Fruit fly (Drosophila melanogaster): ENCODE measurements around the gene CG14286.

dm6 chr3R:19028758-19029157 is 4.9 kb downstream of the CG14286 start, which contains the start of the genes GatA and P5cr:
- no peak for TF ChIP-seq ttk (optimal IDR thresholded peaks at IDR 0.05)
- TF ChIP-seq psq (optimal IDR thresholded peaks at IDR 0.05), result no peak
